Worm (Caenorhabditis elegans) whole organism, young adult: ENCODE measurements around the gene ZK154.1.

Experiments used
- C06A6.2 ChIP-seq: fragments of 200-800 bp; sonication (Bioruptor generic); conservative IDR thresholded peaks from 2 replicates; pipeline ENCODE4 v1.3.6; 2022; ENCODE audit warnings: missing genetic modification characterization, missing compliant biosample characterization
- F10E7.11 ChIP-seq: sonication (generic microtip); optimal IDR thresholded peaks from 2 replicates; lab custom pipeline; 2017; ENCODE audit warnings: mild to moderate bottlenecking, missing genetic modification characterization, moderate library complexity, missing compliant biosample characterization
- F23B12.7 ChIP-seq: sonication (generic microtip); optimal IDR thresholded peaks from 2 replicates; lab custom pipeline; 2017; ENCODE audit warnings: missing genetic modification characterization, mild to moderate bottlenecking, missing compliant biosample characterization, antibody characterized with exemption, moderate library complexity; ENCODE audit not compliant: insufficient read depth
- F33H1.4 ChIP-seq: fragments of 200-800 bp; sonication (Bioruptor generic); IDR thresholded peaks from 2 replicates; pipeline ENCODE4 v1.3.6; 2022; ENCODE audit warnings: missing genetic modification reagents, missing genetic modification characterization, missing compliant biosample characterization
- F37B4.10 ChIP-seq: fragments of 200-800 bp; sonication (Bioruptor generic); IDR thresholded peaks from 2 replicates; pipeline ENCODE4 v1.3.6; 2022; ENCODE audit warnings: missing genetic modification characterization, missing compliant biosample characterization
- F39B2.1 ChIP-seq: fragments of 200-800 bp; sonication (Bioruptor generic); IDR thresholded peaks from 2 replicates; pipeline ENCODE4 v1.3.6; 2022; ENCODE audit warnings: missing genetic modification reagents, missing genetic modification characterization, missing compliant biosample characterization
- F49E8.2 ChIP-seq: sonication (generic microtip); optimal IDR thresholded peaks from 3 replicates; lab custom pipeline; 2017; ENCODE audit warnings: missing genetic modification characterization, mild to moderate bottlenecking, missing compliant biosample characterization, antibody characterized with exemption, moderate library complexity; ENCODE audit not compliant: insufficient read depth
- K12H6.12 ChIP-seq: fragments of 200-800 bp; sonication (Bioruptor generic); optimal IDR thresholded peaks from 2 replicates; lab custom pipeline; 2018; ENCODE audit warnings: mild to moderate bottlenecking, missing genetic modification characterization, missing compliant biosample characterization
- T07F8.4 ChIP-seq: sonication (generic microtip); optimal IDR thresholded peaks from 2 replicates; lab custom pipeline; 2016; ENCODE audit warnings: mild to moderate bottlenecking, missing genetic modification characterization, moderate library complexity, missing compliant biosample characterization
- ZK185.1 ChIP-seq: sonication (generic microtip); optimal IDR thresholded peaks from 2 replicates; lab custom pipeline; 2016; ENCODE audit warnings: mild to moderate bottlenecking, missing genetic modification characterization, missing compliant biosample characterization; ENCODE audit not compliant: poor library complexity, severe bottlenecking
- aptf-3 ChIP-seq: fragments of 200-800 bp; sonication (Bioruptor generic); IDR thresholded peaks from 2 replicates; pipeline ENCODE4 v1.3.6; 2022; ENCODE audit warnings: missing genetic modification characterization, missing compliant biosample characterization
- attf-5 ChIP-seq: fragments of 200-800 bp; sonication (Bioruptor generic); optimal IDR thresholded peaks from 2 replicates; lab custom pipeline; 2018; ENCODE audit warnings: mild to moderate bottlenecking, missing genetic modification characterization, missing compliant biosample characterization
- cebp-1 ChIP-seq, 2 experiments: fragments of 200-800 bp in 1 of 2; sonication (Bioruptor generic) in 1 of 2; sonication (generic microtip) in 1 of 2; IDR thresholded peaks in 1 of 2; optimal IDR thresholded peaks in 1 of 2; 2 replicates each; pipeline versions ENCODE4 v1.3.6 to Lab custom; 2017 to 2022; ENCODE audit warnings: missing compliant biosample characterization in 2 of 2, missing genetic modification characterization in 2 of 2, mild to moderate bottlenecking in 1 of 2, missing genetic modification reagents in 1 of 2, moderate library complexity in 1 of 2
- ets-4 ChIP-seq: fragments of 200-800 bp; sonication (Bioruptor generic); optimal IDR thresholded peaks from 2 replicates; lab custom pipeline; 2018; ENCODE audit warnings: mild to moderate bottlenecking, missing genetic modification characterization, missing compliant biosample characterization
- hmg-1.2 ChIP-seq: fragments of 200-800 bp; sonication (Bioruptor generic); IDR thresholded peaks from 2 replicates; pipeline ENCODE4 v1.3.6; 2022; ENCODE audit warnings: missing genetic modification reagents, missing genetic modification characterization, missing compliant biosample characterization
- hrde-1 ChIP-seq: sonication (generic microtip); optimal IDR thresholded peaks from 2 replicates; lab custom pipeline; 2016; ENCODE audit warnings: missing genetic modification characterization, mild to moderate bottlenecking, missing compliant biosample characterization, moderate library complexity, missing genotype, missing genetic modification reagents, borderline replicate concordance
- let-526 ChIP-seq: fragments of 200-800 bp; sonication (Bioruptor generic); IDR thresholded peaks from 2 replicates; pipeline ENCODE4 v1.3.6; 2022; ENCODE audit warnings: missing genetic modification reagents, missing genetic modification characterization, missing compliant biosample characterization
- lin-40 ChIP-seq: sonication (generic microtip); optimal IDR thresholded peaks from 2 replicates; lab custom pipeline; 2016; ENCODE audit warnings: missing genetic modification characterization, mild to moderate bottlenecking, missing compliant biosample characterization, missing genotype, missing genetic modification reagents
- mel-28 ChIP-seq: sonication (generic microtip); optimal IDR thresholded peaks from 2 replicates; lab custom pipeline; 2016; ENCODE audit warnings: borderline replicate concordance, mild to moderate bottlenecking, missing genetic modification characterization, missing compliant biosample characterization
- mxl-1 ChIP-seq: sonication (generic microtip); optimal IDR thresholded peaks from 2 replicates; lab custom pipeline; 2016; ENCODE audit warnings: missing genetic modification characterization, missing compliant biosample characterization
- nfya-1 ChIP-seq: sonication (generic microtip); optimal IDR thresholded peaks from 2 replicates; lab custom pipeline; 2017; ENCODE audit warnings: antibody characterized with exemption, missing compliant biosample characterization, missing genetic modification characterization, borderline replicate concordance; ENCODE audit not compliant: insufficient read depth
- nhr-80 ChIP-seq: sonication (generic microtip); optimal IDR thresholded peaks from 2 replicates; lab custom pipeline; 2016; ENCODE audit warnings: missing genetic modification characterization, missing compliant biosample characterization
- rec-8 ChIP-seq, 2 experiments: sonication (generic microtip); optimal IDR thresholded peaks; 2 replicates each; lab custom pipeline; 2016; ENCODE audit warnings: mild to moderate bottlenecking in 2 of 2, missing genetic modification characterization in 2 of 2, missing genetic modification reagents in 2 of 2, missing genotype in 2 of 2, missing biosample characterization in 1 of 2, missing compliant biosample characterization in 1 of 2, moderate library complexity in 1 of 2
- repo-1 ChIP-seq: sonication (generic microtip); optimal IDR thresholded peaks from 2 replicates; lab custom pipeline; 2017; ENCODE audit warnings: mild to moderate bottlenecking, missing genetic modification characterization, missing compliant biosample characterization
- snpc-3.4 ChIP-seq: sonication (generic microtip); optimal IDR thresholded peaks from 2 replicates; lab custom pipeline; 2017; ENCODE audit warnings: missing genetic modification characterization, mild to moderate bottlenecking, missing compliant biosample characterization, antibody characterized with exemption, moderate library complexity, missing genotype, missing genetic modification reagents
- snpc-4 ChIP-seq, 5 experiments: fragments of 150-350 bp in 1 of 5; sonication (generic microtip) in 4 of 5; optimal IDR thresholded peaks; 2 replicates each; lab custom pipeline; 2014 to 2018; ENCODE audit warnings: missing genetic modification characterization in 5 of 5, missing biosample characterization in 3 of 5, antibody characterized with exemption in 2 of 5, mild to moderate bottlenecking in 2 of 5, missing compliant biosample characterization in 2 of 5, missing genotype in 2 of 5, moderate library complexity in 2 of 5, missing genetic modification reagents in 1 of 5
- somi-1 ChIP-seq: fragments of 200-800 bp; sonication (Bioruptor generic); optimal IDR thresholded peaks from 2 replicates; lab custom pipeline; 2018; ENCODE audit warnings: mild to moderate bottlenecking, missing genetic modification characterization, missing compliant biosample characterization
- unc-130 ChIP-seq: sonication (generic microtip); optimal IDR thresholded peaks from 2 replicates; lab custom pipeline; 2016; ENCODE audit warnings: missing genetic modification reagents, missing genetic modification characterization, missing compliant biosample characterization
- zim-3 ChIP-seq: sonication (generic microtip); optimal IDR thresholded peaks from 2 replicates; lab custom pipeline; 2017; ENCODE audit warnings: mild to moderate bottlenecking, missing genetic modification characterization, moderate library complexity, missing compliant biosample characterization
- ztf-25 ChIP-seq: fragments of 200-800 bp; sonication (Bioruptor generic); IDR thresholded peaks from 2 replicates; pipeline ENCODE4 v1.3.6; 2022; ENCODE audit warnings: missing genetic modification reagents, missing genetic modification characterization, missing compliant biosample characterization
- ztf-26 ChIP-seq: sonication (generic microtip); optimal IDR thresholded peaks from 2 replicates; lab custom pipeline; 2017; ENCODE audit warnings: missing genetic modification characterization, missing compliant biosample characterization
- ztf-3 ChIP-seq: fragments of 200-800 bp; sonication (Bioruptor generic); optimal IDR thresholded peaks from 2 replicates; lab custom pipeline; 2018; ENCODE audit warnings: mild to moderate bottlenecking, missing genetic modification characterization, missing compliant biosample characterization

The ZK154.1 gene

DNA sequence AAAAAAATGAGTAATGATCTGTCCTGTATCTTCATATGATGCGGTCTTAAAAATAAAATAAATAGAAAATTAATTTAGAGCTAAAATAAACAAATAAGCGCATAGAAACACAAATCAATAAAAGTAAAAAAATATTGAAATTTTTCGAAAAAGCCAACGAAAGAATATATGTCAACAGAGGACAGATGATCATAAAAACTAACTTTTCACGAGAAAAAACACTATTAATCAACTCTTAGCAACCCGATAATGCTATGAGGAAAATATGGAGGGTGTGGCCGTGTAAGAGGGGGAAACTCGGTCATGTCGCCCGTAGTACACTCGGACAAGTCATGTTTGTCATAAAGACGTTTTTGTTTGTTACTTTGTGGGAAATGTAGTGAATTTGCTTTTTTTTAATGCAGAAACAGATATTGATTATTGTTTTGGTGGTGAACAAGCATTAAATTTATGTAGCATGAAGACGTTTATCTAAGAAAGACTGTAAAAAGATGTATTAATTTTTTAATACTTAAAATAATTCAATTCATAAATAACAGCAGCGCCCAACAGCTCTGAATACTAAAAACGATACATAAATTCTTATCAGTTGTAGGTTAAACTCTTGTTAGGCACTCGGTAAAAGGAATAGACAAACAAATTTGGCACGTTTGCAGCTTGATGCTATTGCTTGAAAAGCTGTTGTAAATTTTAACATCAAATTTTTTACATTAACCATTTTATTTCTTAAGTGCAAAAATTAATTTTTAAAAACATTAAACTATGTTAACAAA lies 19.1 kb downstream of the ZK154.1 start, which contains the start of gene adm-4:
Gene adm-4 (minus strand): TSS at position 51 of the 773 bp plus-strand sequence.
- TF ChIP-seq F49E8.2 (no peak), unc-130 (GFP tag; lab: Kevin White, UChicago) (peak; percentile 27), ZK185.1 (tag; lab: Kevin White, UChicago) (peak; percentile 71), mel-28 (tag; lab: Kevin White, UChicago) (no peak), K12H6.12 (tag; lab: Kevin White, UChicago) (peak; percentile 37), ets-4 (GFP tag; lab: Kevin White, UChicago) (no peak), lin-40 (tag; lab: Kevin White, UChicago) (peak; percentile 15)
- TF ChIP-seq, all 124 proteins: peak for 4

DNA sequence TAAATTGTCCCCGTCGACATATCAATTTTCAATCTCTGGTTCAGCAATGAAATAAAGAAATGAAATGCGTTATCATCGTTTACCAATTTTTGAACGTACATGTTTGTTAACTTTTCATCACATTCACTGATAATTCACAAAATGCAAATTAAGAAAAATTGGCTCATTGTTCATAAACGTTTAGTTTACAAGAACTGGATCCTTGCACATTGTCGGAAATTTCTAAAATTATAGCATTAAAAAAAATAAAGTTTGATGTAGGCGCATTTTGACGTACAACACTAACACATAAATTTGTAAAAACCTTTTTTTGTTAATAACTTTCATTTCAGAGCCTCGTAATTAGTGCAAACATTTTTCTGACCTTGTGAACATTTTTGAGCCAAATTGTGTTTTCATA lies 20.3 kb downstream of the ZK154.1 start, which contains the start of gene gpx-7:
Gene gpx-7 (minus strand): TSS at position 101 of the 400 bp plus-strand sequence.
- TF ChIP-seq aptf-3 (no peak), nhr-80 (peak; percentile 34)

DNA sequence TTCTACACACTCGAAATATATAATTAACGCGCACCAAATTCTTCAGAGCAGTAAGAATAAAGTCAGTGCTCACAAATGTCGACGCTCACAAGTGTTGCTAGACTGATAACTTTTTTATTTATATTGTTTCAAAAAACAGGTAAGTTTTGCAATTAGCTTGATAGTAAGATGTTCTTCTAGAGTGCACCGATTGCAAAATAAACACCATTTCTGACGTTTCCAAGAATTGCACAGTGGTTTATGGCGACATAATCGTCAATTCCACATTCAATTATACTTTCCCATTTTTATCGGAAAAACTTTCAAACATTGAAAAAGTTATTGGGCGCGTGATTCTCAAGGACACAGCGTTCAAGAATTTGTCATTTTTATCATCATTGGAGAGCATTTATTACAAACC lies 21.0 kb downstream of the ZK154.1 start:
- TF ChIP-seq nhr-80, result peak; percentile 15
- TF ChIP-seq rec-8 (tag; optimal IDR thresholded peaks at IDR 0.05; lab: Kevin White, UChicago), result no peak

DNA sequence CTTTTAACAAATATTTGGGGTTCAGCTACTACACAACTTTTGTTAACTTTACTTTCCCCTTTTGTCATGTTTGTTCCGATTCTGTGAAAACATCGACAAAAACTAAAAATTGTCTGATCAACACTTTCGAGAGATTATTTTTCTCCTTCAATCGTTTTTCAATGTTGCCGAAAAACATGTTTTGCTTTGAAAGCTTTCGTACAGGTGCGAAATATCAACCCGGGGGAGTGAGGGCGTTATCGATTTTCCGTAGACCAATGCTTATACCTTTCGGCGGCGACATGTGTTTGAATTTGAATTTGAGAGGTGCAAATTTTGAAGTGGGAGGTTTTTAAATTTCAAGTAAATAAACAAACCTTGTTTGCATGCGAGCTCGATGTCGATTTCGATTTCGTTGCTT lies 29.0 kb downstream of the ZK154.1 start:
- no peak for TF ChIP-seq repo-1 (tag; lab: Kevin White, UChicago)

DNA sequence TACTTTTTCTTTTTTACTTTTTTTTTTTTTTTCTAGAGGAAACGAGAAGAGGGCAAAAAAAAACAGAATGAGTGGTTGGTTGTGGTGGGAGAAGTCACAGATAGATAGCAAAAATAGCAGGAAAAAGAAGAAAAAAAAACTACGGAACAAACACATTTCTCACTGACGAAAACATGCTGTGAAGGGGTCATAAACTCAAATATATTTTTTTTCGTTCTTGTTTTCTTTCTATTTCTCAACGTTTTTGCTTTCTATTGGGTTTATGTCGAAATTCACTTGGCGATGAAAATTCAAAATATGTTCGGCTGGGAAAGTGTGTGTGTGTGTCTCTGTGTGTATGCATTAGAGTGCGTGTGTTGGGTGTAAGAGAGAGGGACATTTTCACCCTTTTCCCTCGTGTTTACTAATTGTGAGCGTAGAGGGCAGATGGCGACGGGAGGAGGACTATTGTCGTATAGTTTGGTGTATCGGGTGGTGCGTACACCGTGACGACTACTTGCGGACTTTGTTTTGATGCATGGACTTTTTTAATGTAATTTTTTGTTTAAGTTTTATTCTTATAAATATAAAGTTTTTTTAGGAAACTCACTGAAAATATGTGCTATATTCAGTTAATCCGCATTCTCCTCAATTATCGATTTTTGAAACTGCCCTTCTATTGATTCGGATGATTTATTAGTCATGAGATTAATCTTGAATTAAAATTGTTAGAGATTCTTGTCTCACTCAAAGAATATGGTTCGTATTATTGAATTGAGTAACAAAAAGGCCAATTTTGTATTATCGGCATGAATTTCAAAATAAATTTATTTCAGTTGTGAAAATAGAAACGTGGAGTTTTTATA lies 30.2 kb downstream of the ZK154.1 start:
- TF ChIP-seq T07F8.4 (tag; lab: Kevin White, UChicago), result no peak
- peak; percentile 8 for TF ChIP-seq lin-40 (tag; lab: Kevin White, UChicago)
- peak; percentile 48 for TF ChIP-seq attf-5
- peak; percentile 15; the same call in 1 of the 2 replicates for TF ChIP-seq hmg-1.2 (GFP tag; lab: Robert Waterston, UW)
- no peak for TF ChIP-seq ztf-3 (GFP tag; lab: Kevin White, UChicago)
- peak; percentile 33 for TF ChIP-seq nhr-80
- peak; percentile 3 for TF ChIP-seq ztf-26 (tag; lab: Kevin White, UChicago)
- TF ChIP-seq let-526 (GFP tag; lab: Robert Waterston, UW), result 0 out of 2 replicates have a peak, but pooled peaks have one; percentile 32
- TF ChIP-seq K12H6.12 (tag; lab: Kevin White, UChicago), result peak; percentile 10
- peak; percentile 4 for TF ChIP-seq somi-1 (GFP tag; lab: Kevin White, UChicago)
- TF ChIP-seq cebp-1 (GFP tag; IDR thresholded peaks at IDR 0.05; lab: Robert Waterston, UW), result no peak; the same call in 1 of the 2 replicates
- peak; percentile 87 for TF ChIP-seq cebp-1 (tag; optimal IDR thresholded peaks at IDR 0.05; lab: Kevin White, UChicago)
- TF ChIP-seq F10E7.11 (tag; lab: Kevin White, UChicago), result no peak
- no peak for TF ChIP-seq snpc-4 (GFP tag; optimal IDR thresholded peaks at IDR 0.05; lab: Kevin White, UChicago)
- TF ChIP-seq snpc-4 (tag; optimal IDR thresholded peaks at IDR 0.05; lab: Kevin White, UChicago), result no peak
- no peak for TF ChIP-seq F37B4.10 (GFP tag; lab: Robert Waterston, UW)

DNA sequence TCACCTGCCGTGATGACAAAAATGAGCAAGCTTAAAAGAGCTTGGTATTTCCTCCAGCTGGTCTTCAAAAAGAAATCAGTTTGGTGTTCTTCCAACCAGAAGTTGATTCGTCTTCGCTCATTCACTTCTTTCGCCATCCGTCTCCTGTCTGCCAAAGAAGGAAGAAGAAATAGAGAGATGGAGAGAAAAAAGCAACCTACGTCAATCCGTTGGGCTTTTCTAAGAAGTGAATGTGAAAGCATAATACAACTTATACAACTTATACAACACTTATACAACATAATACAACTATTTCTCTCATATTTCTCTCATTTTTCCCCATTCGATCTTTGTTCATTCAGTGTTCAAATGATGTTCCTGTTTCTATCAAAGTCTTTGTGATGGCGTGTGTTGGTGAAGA lies 31.6 kb downstream of the ZK154.1 start:
- TF ChIP-seq hrde-1 (no peak), mxl-1 (tag; lab: Kevin White, UChicago) (no peak), snpc-3.4 (no peak), zim-3 (no peak), F33H1.4 (GFP tag; lab: Robert Waterston, UW) (no peak), aptf-3 (no peak), F39B2.1 (GFP tag; lab: Robert Waterston, UW) (no peak), nfya-1 (no peak), ztf-25 (GFP tag; lab: Robert Waterston, UW) (no peak), F23B12.7 (tag; lab: Kevin White, UChicago) (no peak), C06A6.2 (GFP tag; lab: Robert Waterston, UW) (no peak)
- TF ChIP-seq, all 124 proteins: peak for 0
